Worm (Caenorhabditis elegans) whole organism, L2 larva: ENCODE results near the gene W04G3.13.
A peak's percentile ranks its signal among the peaks of the same experiment; 100 is the strongest.

Source experiments
- F13H6.1 ChIP-seq: sonication (generic microtip); optimal IDR thresholded peaks from 2 replicates; lab custom pipeline; 2016; ENCODE audit warnings: missing genetic modification characterization, missing compliant biosample characterization
- R02D3.7 ChIP-seq: fragments of 150-350 bp; optimal IDR thresholded peaks from 2 replicates; lab custom pipeline; 2014; ENCODE audit warnings: missing biosample characterization, missing genetic modification characterization
- ZK546.5 ChIP-seq: sonication (generic microtip); optimal IDR thresholded peaks from 2 replicates; lab custom pipeline; 2017; ENCODE audit warnings: missing biosample characterization, missing genetic modification characterization
- alr-1 ChIP-seq: fragments of 150-350 bp; optimal IDR thresholded peaks from 2 replicates; lab custom pipeline; 2014; ENCODE audit warnings: missing biosample characterization, missing genetic modification characterization
- aly-2 ChIP-seq: fragments of 150-350 bp; optimal IDR thresholded peaks from 2 replicates; lab custom pipeline; 2014; ENCODE audit warnings: missing biosample characterization, missing genetic modification characterization
- blmp-1 ChIP-seq: sonication (generic microtip); optimal IDR thresholded peaks from 2 replicates; lab custom pipeline; 2017; ENCODE audit warnings: missing genetic modification characterization, mild to moderate bottlenecking, missing compliant biosample characterization, antibody characterized with exemption, moderate library complexity; ENCODE audit not compliant: insufficient read depth
- ceh-16 ChIP-seq: fragments of 150-350 bp; optimal IDR thresholded peaks from 2 replicates; lab custom pipeline; 2014; ENCODE audit warnings: missing biosample characterization, missing genetic modification characterization
- ceh-82 ChIP-seq: fragments of 150-350 bp; optimal IDR thresholded peaks from 2 replicates; lab custom pipeline; 2014; ENCODE audit warnings: missing biosample characterization, missing genetic modification characterization
- crh-2 ChIP-seq: sonication (generic microtip); optimal IDR thresholded peaks from 2 replicates; lab custom pipeline; 2017; ENCODE audit warnings: missing biosample characterization, missing genetic modification characterization
- dmd-4 ChIP-seq: sonication (generic microtip); optimal IDR thresholded peaks from 2 replicates; lab custom pipeline; 2017; ENCODE audit warnings: missing biosample characterization, missing genetic modification characterization
- elt-1 ChIP-seq: fragments of 150-350 bp; optimal IDR thresholded peaks from 2 replicates; lab custom pipeline; 2014; ENCODE audit warnings: missing biosample characterization, missing genetic modification characterization
- elt-3 ChIP-seq: sonication (generic microtip); optimal IDR thresholded peaks from 2 replicates; lab custom pipeline; 2017; ENCODE audit warnings: missing biosample characterization, missing genetic modification characterization
- fos-1 ChIP-seq: fragments of 150-350 bp; optimal IDR thresholded peaks from 2 replicates; lab custom pipeline; 2014; ENCODE audit warnings: missing biosample characterization, missing genetic modification characterization
- gmeb-1 ChIP-seq: fragments of 150-350 bp; optimal IDR thresholded peaks from 2 replicates; lab custom pipeline; 2014; ENCODE audit warnings: missing biosample characterization, missing genetic modification characterization
- lin-11 ChIP-seq: fragments of 150-350 bp; sonication (generic microtip); optimal IDR thresholded peaks from 2 replicates; lab custom pipeline; 2014; ENCODE audit warnings: missing biosample characterization, missing genetic modification characterization, inconsistent platforms, mixed read lengths
- lin-13 ChIP-seq: fragments of 150-350 bp; optimal IDR thresholded peaks from 2 replicates; lab custom pipeline; 2014; ENCODE audit warnings: missing biosample characterization, missing genetic modification reagents, missing genetic modification characterization
- lin-39 ChIP-seq: fragments of 150-350 bp; optimal IDR thresholded peaks from 2 replicates; lab custom pipeline; 2014; ENCODE audit warnings: missing biosample characterization, missing genetic modification reagents, missing genetic modification characterization
- mab-5 ChIP-seq: fragments of 150-350 bp; optimal IDR thresholded peaks from 2 replicates; lab custom pipeline; 2014; ENCODE audit warnings: missing biosample characterization, missing genetic modification characterization
- mdl-1 ChIP-seq, 2 experiments: fragments of 150-350 bp in 1 of 2; sonication (generic microtip) in 1 of 2; optimal IDR thresholded peaks; 2 replicates each; lab custom pipeline; 2017; ENCODE audit warnings: missing biosample characterization in 2 of 2, missing genetic modification characterization in 2 of 2
- nhr-10 ChIP-seq: sonication (generic microtip); optimal IDR thresholded peaks from 2 replicates; lab custom pipeline; 2017; ENCODE audit warnings: missing biosample characterization, missing genetic modification characterization
- nhr-11 ChIP-seq: fragments of 150-350 bp; optimal IDR thresholded peaks from 2 replicates; lab custom pipeline; 2014; ENCODE audit warnings: missing biosample characterization, missing genetic modification characterization
- nhr-12 ChIP-seq: fragments of 150-350 bp; optimal IDR thresholded peaks from 2 replicates; lab custom pipeline; 2014; ENCODE audit warnings: missing biosample characterization, missing genetic modification characterization
- nhr-129 ChIP-seq: fragments of 150-350 bp; optimal IDR thresholded peaks from 2 replicates; lab custom pipeline; 2014; ENCODE audit warnings: missing biosample characterization, missing genetic modification characterization
- nhr-21 ChIP-seq: fragments of 150-350 bp; optimal IDR thresholded peaks from 2 replicates; lab custom pipeline; 2014; ENCODE audit warnings: missing biosample characterization, missing genetic modification characterization
- nhr-237 ChIP-seq: fragments of 150-350 bp; optimal IDR thresholded peaks from 2 replicates; lab custom pipeline; 2014; ENCODE audit warnings: missing biosample characterization, missing genetic modification characterization
- nhr-25 ChIP-seq: fragments of 150-350 bp; sonication (generic microtip); optimal IDR thresholded peaks from 3 replicates; lab custom pipeline; 2014; ENCODE audit warnings: missing biosample characterization, missing genetic modification characterization
- nhr-6 ChIP-seq: fragments of 150-350 bp; optimal IDR thresholded peaks from 2 replicates; lab custom pipeline; 2014; ENCODE audit warnings: missing biosample characterization, missing genetic modification characterization
- sem-4 ChIP-seq: fragments of 150-350 bp; optimal IDR thresholded peaks from 2 replicates; lab custom pipeline; 2014; ENCODE audit warnings: missing biosample characterization, missing genetic modification reagents, missing genetic modification characterization
- sma-3 ChIP-seq: sonication (generic microtip); optimal IDR thresholded peaks from 2 replicates; lab custom pipeline; 2016; ENCODE audit warnings: missing genetic modification reagents, missing genetic modification characterization, missing compliant biosample characterization
- sma-9 ChIP-seq, 2 experiments: fragments of 150-350 bp in 1 of 2; sonication (generic microtip) in 1 of 2; optimal IDR thresholded peaks; 2 replicates each; lab custom pipeline; 2014 to 2016; ENCODE audit warnings: missing genetic modification characterization in 2 of 2, mild to moderate bottlenecking in 1 of 2, missing biosample characterization in 1 of 2, missing compliant biosample characterization in 1 of 2, missing genetic modification reagents in 1 of 2, moderate library complexity in 1 of 2
- unc-62 ChIP-seq: fragments of 150-350 bp; optimal IDR thresholded peaks from 2 replicates; lab custom pipeline; 2014; ENCODE audit warnings: missing biosample characterization, missing genetic modification reagents, missing genetic modification characterization
- ztf-1 ChIP-seq: fragments of 200-800 bp; sonication (Bioruptor generic); conservative IDR thresholded peaks from 2 replicates; pipeline ENCODE4 v1.3.6; 2022; ENCODE audit warnings: missing genetic modification characterization, missing compliant biosample characterization
- ztf-11 ChIP-seq: sonication (generic microtip); optimal IDR thresholded peaks from 2 replicates; lab custom pipeline; 2017; ENCODE audit warnings: missing biosample characterization, missing genetic modification characterization
- ztf-4 ChIP-seq: fragments of 150-350 bp; optimal IDR thresholded peaks from 2 replicates; lab custom pipeline; 2014; ENCODE audit warnings: missing biosample characterization, missing genetic modification characterization

Gene W04G3.13

ce11 chrX:11120808-11121207 is 41.2 kb upstream of the W04G3.13 start, which contains the start of gene R08B4.3:
Gene R08B4.3, minus strand, starts transcription at chrX:11121005.
- peak; percentile 40 for TF ChIP-seq alr-1 (tag; lab: Kevin White, UChicago)
- TF ChIP-seq dmd-4 (tag; lab: Kevin White, UChicago): no peak

ce11 chrX:11116723-11117122 is 37.2 kb upstream of the W04G3.13 start, which contains the start of gene nlp-66:
Gene nlp-66, minus strand, starts transcription at chrX:11116823.
- TF ChIP-seq F13H6.1 (tag; lab: Kevin White, UChicago) (no peak), ceh-16 (tag; lab: Kevin White, UChicago) (no peak), elt-3 (tag; lab: Kevin White, UChicago) (no peak), ztf-11 (tag; lab: Kevin White, UChicago) (no peak), lin-11 (tag; lab: Kevin White, UChicago) (no peak), ztf-1 (GFP tag; lab: Robert Waterston, UW) (no peak), elt-1 (tag; lab: Kevin White, UChicago) (no peak), nhr-12 (tag; lab: Kevin White, UChicago) (no peak), ZK546.5 (no peak), nhr-129 (tag; lab: Kevin White, UChicago) (no peak), gmeb-1 (tag; lab: Kevin White, UChicago) (no peak), R02D3.7 (no peak)
- TF ChIP-seq, all 48 proteins: peak for 0

- TF ChIP-seq unc-62 (GFP tag; lab: Kevin White, UChicago) (no peak), fos-1 (tag; lab: Kevin White, UChicago) (no peak), sma-9 (GFP tag; optimal IDR thresholded peaks at IDR 0.05; lab: Kevin White, UChicago) (no peak), sma-9 (tag; optimal IDR thresholded peaks at IDR 0.05; lab: Kevin White, UChicago) (no peak), sma-3 (GFP tag; lab: Kevin White, UChicago) (no peak), ztf-4 (tag; lab: Kevin White, UChicago) (no peak), elt-1 (tag; lab: Kevin White, UChicago) (no peak), ztf-1 (GFP tag; lab: Robert Waterston, UW) (no peak)
- TF ChIP-seq, all 48 proteins: peak for 0
These were observed 34.9 kb upstream of the W04G3.13 start for ce11 chrX:11114420-11114819.

ce11 chrX:11109200-11109599 is 29.6 kb upstream of the W04G3.13 start, which contains the start of gene grd-1:
Gene grd-1, plus strand, starts transcription at chrX:11109440.
- TF ChIP-seq mab-5 (tag; lab: Kevin White, UChicago) (no peak), nhr-6 (tag; lab: Kevin White, UChicago) (no peak), ztf-1 (GFP tag; lab: Robert Waterston, UW) (no peak), lin-13 (no peak), nhr-25 (tag; lab: Kevin White, UChicago) (no peak), crh-2 (no peak), nhr-11 (tag; lab: Kevin White, UChicago) (no peak), lin-11 (tag; lab: Kevin White, UChicago) (no peak), alr-1 (tag; lab: Kevin White, UChicago) (no peak), aly-2 (no peak), ceh-16 (tag; lab: Kevin White, UChicago) (no peak)

- TF ChIP-seq ztf-11 (tag; lab: Kevin White, UChicago): no peak
- no peak for TF ChIP-seq lin-39 (tag; lab: Kevin White, UChicago)
- no peak for TF ChIP-seq nhr-25 (tag; lab: Kevin White, UChicago)
- TF ChIP-seq lin-13: no peak
- TF ChIP-seq nhr-10 (tag; lab: Kevin White, UChicago): no peak
- TF ChIP-seq nhr-237 (tag; lab: Kevin White, UChicago): no peak
- no peak for TF ChIP-seq sma-9 (GFP tag; optimal IDR thresholded peaks at IDR 0.05; lab: Kevin White, UChicago)
- TF ChIP-seq sma-9 (tag; optimal IDR thresholded peaks at IDR 0.05; lab: Kevin White, UChicago): no peak
- no peak for TF ChIP-seq gmeb-1 (tag; lab: Kevin White, UChicago)
- no peak for TF ChIP-seq ceh-82 (tag; lab: Kevin White, UChicago)
- no peak for TF ChIP-seq nhr-6 (tag; lab: Kevin White, UChicago)
- no peak for TF ChIP-seq blmp-1 (tag; lab: Kevin White, UChicago)
- no peak for TF ChIP-seq ztf-4 (tag; lab: Kevin White, UChicago)
- TF ChIP-seq sem-4: no peak
- no peak for TF ChIP-seq mdl-1 (tag; optimal IDR thresholded peaks at IDR 0.05; lab: Kevin White, UChicago)
- no peak for TF ChIP-seq ztf-1 (GFP tag; lab: Robert Waterston, UW)
- no peak for TF ChIP-seq elt-3 (tag; lab: Kevin White, UChicago)
- no peak for TF ChIP-seq nhr-12 (tag; lab: Kevin White, UChicago)
- no peak for TF ChIP-seq nhr-21
These were observed 27.5 kb upstream of the W04G3.13 start, which contains the start of gene clc-17 for ce11 chrX:11107076-11107475. Gene clc-17, plus strand, starts transcription at chrX:11107376.
